Fruit fly (Drosophila melanogaster): Measurements from ENCODE around the gene eyg.

eyg gene

DNA sequence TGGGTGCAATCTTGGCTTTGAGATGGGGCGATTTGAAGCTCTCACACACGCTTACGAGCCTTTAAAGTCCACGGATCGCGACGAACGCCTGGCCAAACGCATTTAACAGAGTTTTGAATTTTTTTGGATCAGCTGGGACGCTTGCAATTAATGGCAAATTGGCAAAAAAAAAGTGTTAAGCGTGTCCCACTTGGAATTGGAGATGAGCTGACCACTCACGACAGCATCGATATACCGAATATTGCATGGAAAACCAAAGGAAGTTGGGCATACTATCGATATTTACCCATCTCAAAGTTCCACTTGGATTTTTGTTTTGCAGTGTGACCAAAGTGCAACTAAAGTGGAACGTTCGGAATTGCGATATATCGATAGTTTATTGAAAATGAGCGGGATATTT, 50.5 kb downstream of the eyg start, which contains the start of gene ArfGAP1 (continued):
- no peak for TF ChIP-seq CG12659 (GFP tag; optimal IDR thresholded peaks at IDR 0.05)
- no peak for TF ChIP-seq CG11093 (GFP tag; IDR thresholded peaks at IDR 0.05)
- TF ChIP-seq CG16813 (GFP tag; IDR thresholded peaks at IDR 0.05; ENCODE audit: partially characterized antibody): peak; percentile 96
- TF ChIP-seq Doc2 (GFP tag; IDR thresholded peaks at IDR 0.05): no peak
- no peak for TF ChIP-seq CG7271 (tag; optimal IDR thresholded peaks at IDR 0.05)
- TF ChIP-seq gsb (GFP tag; IDR thresholded peaks at IDR 0.05): no peak
- TF ChIP-seq CG14965 (GFP tag; optimal IDR thresholded peaks at IDR 0.05; ENCODE audit: borderline replicate concordance): no peak
- no peak for TF ChIP-seq Ets65A (GFP tag)
- no peak for TF ChIP-seq CG2875 (GFP tag; optimal IDR thresholded peaks at IDR 0.05)
- peak; percentile 92 for TF ChIP-seq ato (GFP tag; IDR thresholded peaks at IDR 0.05; ENCODE audit: partially characterized antibody)
- TF ChIP-seq CG18619 (GFP tag; optimal IDR thresholded peaks at IDR 0.05): no peak
- TF ChIP-seq sqz (GFP tag; optimal IDR thresholded peaks at IDR 0.05): no peak
- peak; percentile 83 for TF ChIP-seq CG9932 (GFP tag; IDR thresholded peaks at IDR 0.05)
- TF ChIP-seq Fer2 (tag; optimal IDR thresholded peaks at IDR 0.05): no peak
- no peak for TF ChIP-seq CG12104 (GFP tag; optimal IDR thresholded peaks at IDR 0.05)
- TF ChIP-seq ken (GFP tag; IDR thresholded peaks at IDR 0.05): 0 out of 3 replicates have a peak, but pooled peaks have one; percentile 6
- no peak for TF ChIP-seq Sox100B (GFP tag; optimal IDR thresholded peaks at IDR 0.05)
- peak; percentile 75 for TF ChIP-seq sd (tag; optimal IDR thresholded peaks at IDR 0.05)
- no peak for TF ChIP-seq ATbp (GFP tag; optimal IDR thresholded peaks at IDR 0.05)
- no peak for TF ChIP-seq CG4404 (GFP tag; IDR thresholded peaks at IDR 0.05)
- peak; percentile 97 for TF ChIP-seq hbn (GFP tag; IDR thresholded peaks at IDR 0.05; ENCODE audit: partially characterized antibody)
- no peak for TF ChIP-seq CG10543 (GFP tag; optimal IDR thresholded peaks at IDR 0.05)
- TF ChIP-seq Elba2 (GFP tag; optimal IDR thresholded peaks at IDR 0.05): peak; percentile 56
- TF ChIP-seq CG13894 (tag; optimal IDR thresholded peaks at IDR 0.05): no peak
- no peak for TF ChIP-seq grn (GFP tag; optimal IDR thresholded peaks at IDR 0.05)
- TF ChIP-seq CG11695 (GFP tag; IDR thresholded peaks at IDR 0.05): no peak
- TF ChIP-seq CG1529 (GFP tag; optimal IDR thresholded peaks at IDR 0.05): no peak
- TF ChIP-seq CG9437 (GFP tag; optimal IDR thresholded peaks at IDR 0.05): no peak
- no peak for TF ChIP-seq Hr3 (GFP tag; optimal IDR thresholded peaks at IDR 0.05)
- TF ChIP-seq CTCF (GFP tag; optimal IDR thresholded peaks at IDR 0.05): no peak
- no peak for TF ChIP-seq CG6689 (GFP tag; IDR thresholded peaks at IDR 0.05)
- TF ChIP-seq CG7839 (tag; optimal IDR thresholded peaks at IDR 0.05): no peak
- no peak for TF ChIP-seq yki (optimal IDR thresholded peaks at IDR 0.05)
- TF ChIP-seq CG18262 (tag; optimal IDR thresholded peaks at IDR 0.05): no peak
- no peak for TF ChIP-seq CG13624 (GFP tag; optimal IDR thresholded peaks at IDR 0.05)
- no peak for TF ChIP-seq Dip2 (GFP tag; IDR thresholded peaks at IDR 0.05)
- no peak for TF ChIP-seq CG8944 (GFP tag; optimal IDR thresholded peaks at IDR 0.05)
- TF ChIP-seq CG11398 (GFP tag; optimal IDR thresholded peaks at IDR 0.05): no peak
- no peak for TF ChIP-seq CG8924 (tag; optimal IDR thresholded peaks at IDR 0.05)
- no peak for TF ChIP-seq CG31388 (GFP tag; optimal IDR thresholded peaks at IDR 0.05)
- TF ChIP-seq CG17912 (GFP tag; optimal IDR thresholded peaks at IDR 0.05): no peak
- TF ChIP-seq mam (GFP tag; optimal IDR thresholded peaks at IDR 0.05): no peak
- no peak for TF ChIP-seq HHEX (GFP tag; optimal IDR thresholded peaks at IDR 0.05)
- no peak for TF ChIP-seq CG12071 (GFP tag; optimal IDR thresholded peaks at IDR 0.05)
- TF ChIP-seq Hey (tag; optimal IDR thresholded peaks at IDR 0.05): no peak
- no peak for TF ChIP-seq H15 (GFP tag; IDR thresholded peaks at IDR 0.05)
- peak; percentile 21; the same call in 1 of the 2 replicates for TF ChIP-seq ranshi (GFP tag; IDR thresholded peaks at IDR 0.05)
- TF ChIP-seq CG33557 (GFP tag; optimal IDR thresholded peaks at IDR 0.05): no peak
- TF ChIP-seq nau (GFP tag; optimal IDR thresholded peaks at IDR 0.05): no peak
- no peak for TF ChIP-seq Taf1 (GFP tag; IDR thresholded peaks at IDR 0.05)
- no peak for TF ChIP-seq Atf6 (GFP tag; IDR thresholded peaks at IDR 0.05)
- no peak for TF ChIP-seq kni (GFP tag; optimal IDR thresholded peaks at IDR 0.05)
- no peak for TF ChIP-seq Ravus (GFP tag; IDR thresholded peaks at IDR 0.05)
